Worm (Caenorhabditis elegans): ENCODE measurements around the gene R07E5.11.

The R07E5.11 gene

ce11 chrIII:4404339-4404836 lies 10.6 kb downstream of the R07E5.11 start, which contains the start of the genes R07E5.17 and snfc-5:
Gene R07E5.17 (minus strand): TSS chrIII:4404436.
Gene snfc-5 (plus strand): TSS chrIII:4404786.
- no peak for TF ChIP-seq him-1 (tag; optimal IDR thresholded peaks at IDR 0.05)
- TF ChIP-seq dao-5 (tag; optimal IDR thresholded peaks at IDR 0.05), result no peak
- TF ChIP-seq W03F9.2 (tag; optimal IDR thresholded peaks at IDR 0.05), result no peak

DNA sequence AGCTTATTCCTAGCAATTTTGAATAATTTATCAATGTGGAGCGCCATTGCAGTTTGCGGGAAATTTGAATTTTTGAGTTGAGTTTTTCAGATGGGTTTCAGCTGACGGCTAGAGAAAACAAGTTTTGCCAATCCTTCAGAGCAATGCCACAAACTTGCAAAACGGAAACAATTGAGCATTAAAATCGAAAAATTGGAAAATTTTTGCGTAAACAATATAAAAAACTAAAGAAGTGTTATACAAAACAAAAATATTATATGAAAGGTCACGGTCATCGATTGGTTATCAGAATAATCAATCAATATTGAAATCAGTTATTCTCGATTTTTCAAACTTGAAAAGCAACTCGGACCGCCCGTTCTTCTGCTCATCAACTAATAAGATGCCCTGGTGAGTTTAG lies 13.9 kb downstream of the R07E5.11 start, which contains the start of gene R07E5.15:
R07E5.15 (plus strand) TSS at position 301 of the 400 bp plus-strand sequence.
- no peak for TF ChIP-seq W03F9.2 (tag; optimal IDR thresholded peaks at IDR 0.05)

DNA sequence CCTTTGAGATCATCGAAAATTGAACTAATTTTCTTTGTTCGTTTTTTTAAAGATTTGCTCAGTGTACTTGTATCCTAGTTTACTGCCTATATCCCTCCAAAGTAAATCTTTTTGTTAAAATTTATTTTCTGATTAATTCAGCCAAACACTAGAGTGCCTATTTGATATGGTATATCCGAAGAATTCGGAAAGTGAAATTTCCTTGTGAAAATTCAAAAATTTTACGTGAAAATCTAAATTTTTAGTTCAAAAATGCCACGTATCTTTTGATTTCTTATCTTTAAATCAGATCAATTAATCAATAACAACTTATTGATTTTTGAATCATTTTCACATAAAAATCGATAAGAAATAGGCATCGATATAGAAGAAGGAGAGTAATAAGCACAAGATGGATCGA lies 16.6 kb downstream of the R07E5.11 start, which contains the start of gene R07E5.6:
R07E5.6 (plus strand) TSS at position 301 of the 400 bp plus-strand sequence.
- TF ChIP-seq W03F9.2 (tag; optimal IDR thresholded peaks at IDR 0.05) (no peak), him-1 (tag; optimal IDR thresholded peaks at IDR 0.05) (no peak), dao-5 (tag; optimal IDR thresholded peaks at IDR 0.05) (no peak)

ce11 chrIII:4397115-4397514 lies 17.9 kb downstream of the R07E5.11 start, which contains the start of gene R07E5.5:
Gene R07E5.5 (plus strand): TSS chrIII:4397415.
- TF ChIP-seq him-1 (tag; optimal IDR thresholded peaks at IDR 0.05), result no peak
- no peak for TF ChIP-seq W03F9.2 (tag; optimal IDR thresholded peaks at IDR 0.05)
- no peak for TF ChIP-seq dao-5 (tag; optimal IDR thresholded peaks at IDR 0.05)

- no peak for TF ChIP-seq him-1 (tag; optimal IDR thresholded peaks at IDR 0.05)
- no peak for TF ChIP-seq W03F9.2 (tag; optimal IDR thresholded peaks at IDR 0.05)
- TF ChIP-seq dao-5 (tag; optimal IDR thresholded peaks at IDR 0.05), result no peak
These were observed 19.2 kb downstream of the R07E5.11 start for ce11 chrIII:4395857-4396256.

DNA sequence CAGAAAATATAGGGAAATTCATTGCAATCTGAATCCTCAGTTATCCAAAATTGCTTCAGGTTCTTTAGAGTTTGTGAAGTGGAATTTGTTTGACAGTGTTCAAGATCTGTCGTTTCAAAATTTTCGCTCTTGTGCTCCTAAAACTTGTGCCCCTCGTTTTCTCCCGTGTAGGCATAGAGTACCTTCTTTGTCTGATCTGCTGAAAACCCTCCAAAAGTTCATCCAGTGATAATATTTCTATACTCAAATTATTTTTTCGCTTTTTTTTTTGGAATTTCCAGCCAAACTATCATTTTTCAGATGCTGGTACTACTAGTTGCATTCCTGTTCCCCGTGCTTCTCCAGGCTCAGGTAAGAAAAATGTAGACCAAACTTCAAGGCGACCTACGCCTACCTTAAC lies 20.5 kb downstream of the R07E5.11 start, which contains the start of gene R07E5.4:
R07E5.4 (plus strand) TSS at position 301 of the 400 bp plus-strand sequence.
- TF ChIP-seq W03F9.2 (tag; optimal IDR thresholded peaks at IDR 0.05) (no peak), dao-5 (tag; optimal IDR thresholded peaks at IDR 0.05) (no peak), him-1 (tag; optimal IDR thresholded peaks at IDR 0.05) (no peak)

DNA sequence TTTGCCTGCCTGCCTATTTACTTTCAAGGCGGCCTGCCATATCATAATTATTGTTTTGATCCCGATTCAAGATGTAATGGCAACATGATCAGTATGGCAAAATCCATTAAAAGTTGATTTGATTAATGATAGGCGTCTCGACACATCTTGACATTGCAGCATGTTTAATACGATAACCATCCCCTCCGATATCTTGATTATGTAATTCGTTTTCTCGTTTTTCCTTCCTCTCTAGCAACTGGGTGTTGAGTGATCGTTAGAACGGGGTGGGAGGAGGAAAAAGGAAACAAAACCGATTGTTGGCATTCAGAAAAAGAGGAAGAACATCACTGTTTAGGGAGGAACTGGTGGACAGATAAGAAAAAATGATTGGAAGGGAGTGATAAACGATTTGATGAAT lies 23.1 kb downstream of the R07E5.11 start:
- no peak for TF ChIP-seq him-1 (tag; optimal IDR thresholded peaks at IDR 0.05)
- TF ChIP-seq W03F9.2 (tag; optimal IDR thresholded peaks at IDR 0.05), result no peak
- no peak for TF ChIP-seq dao-5 (tag; optimal IDR thresholded peaks at IDR 0.05)

DNA sequence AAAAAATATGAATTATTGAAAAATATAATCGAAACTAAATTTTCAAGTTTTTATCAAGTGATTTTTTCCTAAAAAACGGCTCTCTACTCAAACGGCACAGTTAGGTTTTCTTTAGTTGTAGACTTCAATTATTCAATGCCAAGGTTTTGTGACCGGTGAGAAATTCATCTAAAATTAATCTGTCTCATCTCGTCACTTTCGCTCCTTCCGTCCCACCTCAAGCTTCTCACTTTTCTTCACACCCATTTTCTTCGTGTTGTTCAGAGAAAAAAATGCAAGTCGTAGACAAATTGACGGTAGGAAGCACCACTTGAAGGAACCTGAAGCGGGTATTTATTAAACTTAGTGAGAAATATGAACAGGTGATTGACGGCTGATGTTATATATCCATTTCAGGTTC lies 23.7 kb downstream of the R07E5.11 start:
- TF ChIP-seq W03F9.2 (tag; optimal IDR thresholded peaks at IDR 0.05) (no peak), dao-5 (tag; optimal IDR thresholded peaks at IDR 0.05) (no peak), him-1 (tag; optimal IDR thresholded peaks at IDR 0.05) (no peak)

DNA sequence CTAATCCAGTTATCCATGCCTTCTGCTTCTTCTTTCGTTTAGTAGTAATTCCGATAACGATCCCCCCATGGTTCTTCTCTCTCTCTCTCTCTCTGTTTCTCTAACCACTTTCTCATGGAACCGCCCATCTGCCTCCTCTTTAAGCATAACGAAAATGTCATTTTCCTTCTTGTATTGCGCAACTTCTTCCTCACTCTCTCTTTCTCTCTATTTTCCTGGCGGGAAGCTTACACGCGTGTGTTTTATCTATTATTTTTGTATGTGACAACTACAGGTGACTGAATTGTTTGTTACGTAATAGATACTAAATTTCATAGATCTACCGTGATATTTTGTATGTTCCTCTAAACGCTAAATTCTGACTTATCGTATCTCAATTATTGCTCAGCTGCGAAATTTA lies 24.6 kb downstream of the R07E5.11 start:
- TF ChIP-seq dao-5 (tag; optimal IDR thresholded peaks at IDR 0.05) (no peak), W03F9.2 (tag; optimal IDR thresholded peaks at IDR 0.05) (no peak), him-1 (tag; optimal IDR thresholded peaks at IDR 0.05) (no peak)

ce11 chrIII:4384487-4384886 lies 30.5 kb downstream of the R07E5.11 start, which contains the start of gene pals-28:
Gene pals-28 (plus strand): TSS chrIII:4384787.
- TF ChIP-seq him-1 (tag; optimal IDR thresholded peaks at IDR 0.05) (no peak), W03F9.2 (tag; optimal IDR thresholded peaks at IDR 0.05) (no peak), dao-5 (tag; optimal IDR thresholded peaks at IDR 0.05) (no peak)

DNA sequence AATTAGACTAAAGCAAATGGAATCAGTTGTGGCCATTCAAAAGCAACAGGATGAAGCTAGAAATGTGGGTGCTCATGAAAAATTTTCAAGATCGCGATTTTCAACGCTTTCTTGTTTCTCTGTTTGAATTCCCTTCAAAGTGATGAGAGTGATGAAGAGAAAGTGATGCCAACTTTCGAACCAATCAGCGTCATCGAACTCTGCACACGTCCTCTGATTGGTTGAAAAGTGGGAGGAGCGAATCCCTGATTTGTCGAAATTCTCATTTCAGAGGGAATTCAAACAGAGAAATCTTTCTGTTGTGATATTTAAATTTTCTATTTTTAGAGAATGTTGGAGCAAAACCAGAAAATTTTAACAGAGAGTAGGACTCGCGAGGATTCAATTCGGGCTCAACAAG lies 32.9 kb downstream of the R07E5.11 start:
- TF ChIP-seq dao-5 (tag; optimal IDR thresholded peaks at IDR 0.05) (no peak), W03F9.2 (tag; optimal IDR thresholded peaks at IDR 0.05) (no peak), him-1 (tag; optimal IDR thresholded peaks at IDR 0.05) (no peak)

DNA sequence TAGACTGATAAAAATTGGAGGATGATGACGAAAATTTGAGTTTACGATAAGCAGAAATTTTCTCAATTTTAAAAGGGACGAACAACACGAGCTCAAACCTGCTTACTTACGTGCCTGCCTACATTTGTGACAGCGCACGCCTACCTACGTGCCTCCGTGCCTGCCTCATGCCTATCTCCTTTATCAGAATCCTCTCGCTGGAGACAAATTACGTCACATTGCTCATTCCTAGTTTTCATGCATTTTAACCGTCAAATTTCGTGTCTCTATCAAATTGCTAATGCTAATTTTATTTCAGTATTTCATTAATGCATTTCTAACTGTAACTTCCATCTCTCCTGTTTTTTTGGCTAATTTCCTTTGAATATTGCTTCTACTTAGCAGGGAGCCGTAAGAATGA lies 33.7 kb downstream of the R07E5.11 start, which contains the start of gene pals-27:
pals-27 (plus strand) TSS at position 301 of the 400 bp plus-strand sequence.
- TF ChIP-seq W03F9.2 (tag; optimal IDR thresholded peaks at IDR 0.05) (no peak), dao-5 (tag; optimal IDR thresholded peaks at IDR 0.05) (no peak), him-1 (tag; optimal IDR thresholded peaks at IDR 0.05) (no peak)

- TF ChIP-seq W03F9.2 (tag; optimal IDR thresholded peaks at IDR 0.05) (no peak), him-1 (tag; optimal IDR thresholded peaks at IDR 0.05) (no peak), dao-5 (tag; optimal IDR thresholded peaks at IDR 0.05) (no peak)
These were observed 34.2 kb downstream of the R07E5.11 start for ce11 chrIII:4380835-4381234.

DNA sequence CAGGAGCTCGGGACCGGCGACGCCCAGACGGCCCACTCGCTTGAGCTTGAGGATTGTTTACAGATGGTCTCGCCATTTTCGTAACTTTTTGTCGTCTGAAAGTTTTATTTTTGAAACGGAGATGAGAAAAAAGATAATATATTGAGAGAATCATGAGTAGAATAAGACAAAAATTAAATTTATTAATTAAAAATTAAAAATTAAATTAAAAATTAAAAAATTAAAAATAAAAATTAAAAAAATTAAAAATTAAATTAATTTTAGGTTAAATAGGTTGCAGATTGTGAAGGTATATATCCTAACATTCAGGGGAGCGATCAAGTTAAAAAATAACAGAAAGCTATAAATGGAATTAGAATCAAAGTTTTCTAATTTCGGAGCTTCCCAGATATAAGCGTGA lies 35.3 kb downstream of the R07E5.11 start, which contains the start of gene B0284.3:
B0284.3 (minus strand) TSS at position 101 of the 400 bp plus-strand sequence.
- TF ChIP-seq W03F9.2 (tag; optimal IDR thresholded peaks at IDR 0.05) (no peak), dao-5 (tag; optimal IDR thresholded peaks at IDR 0.05) (no peak), him-1 (tag; optimal IDR thresholded peaks at IDR 0.05) (no peak)

- TF ChIP-seq him-1 (tag; optimal IDR thresholded peaks at IDR 0.05), result no peak
- no peak for TF ChIP-seq dao-5 (tag; optimal IDR thresholded peaks at IDR 0.05)
- no peak for TF ChIP-seq W03F9.2 (tag; optimal IDR thresholded peaks at IDR 0.05)
These were observed 40.2 kb downstream of the R07E5.11 start, which contains the start of gene pals-26 for ce11 chrIII:4374854-4375253. Gene pals-26 (plus strand): TSS chrIII:4375154.
